Fruit fly (Drosophila melanogaster) whole organism, embryonic: Measurements from ENCODE around the gene CG32712.

Experiments used
- Bgb ChIP-seq: fragments of 200-800 bp; sonication (Bioruptor generic); IDR thresholded peaks from 2 replicates; pipeline ENCODE4 v1.3.6; 2022; ENCODE audit warnings: missing biosample characterization, missing genetic modification characterization; ENCODE audit not compliant: partially characterized antibody
- Blimp-1 ChIP-seq: fragments of 200-800 bp; sonication (Bioruptor generic); optimal IDR thresholded peaks from 3 replicates; lab custom pipeline; 2018; ENCODE audit warnings: missing biosample characterization, missing genetic modification characterization, mild to moderate bottlenecking, moderate library complexity, missing genetic modification reagents
- BtbVII ChIP-seq: fragments of 200-800 bp; sonication (Bioruptor generic); optimal IDR thresholded peaks from 3 replicates; lab custom pipeline; 2017; ENCODE audit warnings: missing biosample characterization, mild to moderate bottlenecking, missing genetic modification characterization
- CG10274 ChIP-seq: fragments of 200-800 bp; sonication (Bioruptor generic); optimal IDR thresholded peaks from 3 replicates; lab custom pipeline; 2017; ENCODE audit warnings: missing biosample characterization, mild to moderate bottlenecking, missing genetic modification characterization
- CG10959 ChIP-seq: fragments of 200-800 bp; sonication (Bioruptor generic); IDR thresholded peaks from 2 replicates; pipeline ENCODE4 v1.3.6; 2022; ENCODE audit warnings: missing biosample characterization, missing genetic modification characterization
- CG11398 ChIP-seq: fragments of 200-800 bp; sonication (Bioruptor generic); optimal IDR thresholded peaks from 2 replicates; lab custom pipeline; 2016; ENCODE audit warnings: missing biosample characterization, missing genetic modification characterization
- CG13287 ChIP-seq: fragments of 200-800 bp; sonication (Bioruptor generic); IDR thresholded peaks from 2 replicates; pipeline ENCODE4 v1.3.6; 2022; ENCODE audit warnings: missing biosample characterization, missing genetic modification characterization; ENCODE audit not compliant: partially characterized antibody
- CG13624 ChIP-seq: fragments of 200-800 bp; sonication (Bioruptor generic); optimal IDR thresholded peaks from 2 replicates; lab custom pipeline; 2016; ENCODE audit warnings: missing biosample characterization, missing genetic modification characterization
- CG14965 ChIP-seq: fragments of 200-800 bp; sonication (Bioruptor generic); optimal IDR thresholded peaks from 2 replicates; lab custom pipeline; 2016; ENCODE audit warnings: missing biosample characterization, missing genetic modification characterization, borderline replicate concordance
- CG15073 ChIP-seq: fragments of 200-800 bp; sonication (Bioruptor generic); optimal IDR thresholded peaks from 2 replicates; lab custom pipeline; 2016; ENCODE audit warnings: missing biosample characterization, missing genetic modification characterization
- CG15601 ChIP-seq: fragments of 200-800 bp; sonication (Bioruptor generic); optimal IDR thresholded peaks from 3 replicates; lab custom pipeline; 2019; ENCODE audit warnings: missing biosample characterization, mild to moderate bottlenecking, missing genetic modification characterization, moderate library complexity
- CG1602 ChIP-seq: fragments of 200-800 bp; sonication (Bioruptor generic); optimal IDR thresholded peaks from 3 replicates; lab custom pipeline; 2016; ENCODE audit warnings: missing biosample characterization, missing genetic modification characterization
- CG17912 ChIP-seq: fragments of 200-800 bp; sonication (Bioruptor generic); optimal IDR thresholded peaks from 2 replicates; lab custom pipeline; 2018; ENCODE audit warnings: missing biosample characterization, mild to moderate bottlenecking, missing genetic modification characterization
- CG33213 ChIP-seq: fragments of 200-800 bp; sonication (Bioruptor generic); optimal IDR thresholded peaks from 3 replicates; lab custom pipeline; 2016; ENCODE audit warnings: missing biosample characterization, missing genetic modification characterization
- CG4617 ChIP-seq: fragments of 200-800 bp; sonication (Bioruptor generic); optimal IDR thresholded peaks from 3 replicates; lab custom pipeline; 2016; ENCODE audit warnings: missing biosample characterization, missing genetic modification characterization, borderline replicate concordance
- CG4707 ChIP-seq: fragments of 200-800 bp; sonication (Bioruptor generic); optimal IDR thresholded peaks from 2 replicates; lab custom pipeline; 2018; ENCODE audit warnings: missing biosample characterization, mild to moderate bottlenecking, missing genetic modification characterization, moderate library complexity
- CG6254 ChIP-seq: fragments of 200-800 bp; sonication (Bioruptor generic); optimal IDR thresholded peaks from 3 replicates; lab custom pipeline; 2017; ENCODE audit warnings: mild to moderate bottlenecking, missing biosample characterization, missing genetic modification reagents, missing genetic modification characterization
- CG8089 ChIP-seq: fragments of 200-800 bp; sonication (Bioruptor generic); optimal IDR thresholded peaks from 3 replicates; lab custom pipeline; 2016; ENCODE audit warnings: missing biosample characterization, missing genetic modification characterization
- Ets65A ChIP-seq: fragments of 200-800 bp; sonication (Bioruptor generic); peaks from one replicate; lab custom pipeline; 2016; ENCODE audit warnings: missing biosample characterization, missing genetic modification characterization
- Ets97D ChIP-seq: fragments of 200-800 bp; sonication (Bioruptor generic); optimal IDR thresholded peaks from 3 replicates; lab custom pipeline; 2016; ENCODE audit warnings: missing biosample characterization, missing genetic modification characterization
- HLH3B ChIP-seq: fragments of 200-800 bp; sonication (Bioruptor generic); IDR thresholded peaks from 2 replicates; pipeline ENCODE4 v1.3.6; 2022; ENCODE audit warnings: missing biosample characterization, missing genetic modification characterization
- HmgD ChIP-seq: fragments of 200-800 bp; sonication (Bioruptor generic); optimal IDR thresholded peaks from 3 replicates; lab custom pipeline; 2016; ENCODE audit warnings: missing biosample characterization, missing genetic modification characterization
- Lpt ChIP-seq: fragments of >200 bp; optimal IDR thresholded peaks from 2 replicates; lab custom pipeline; 2018; ENCODE audit warnings: missing biosample characterization, missing genetic modification characterization
- Nf-YA ChIP-seq: fragments of 200-800 bp; sonication (Bioruptor generic); IDR thresholded peaks from 2 replicates; pipeline ENCODE4 v1.3.6; 2022; ENCODE audit warnings: missing biosample characterization, missing genetic modification characterization
- Side ChIP-seq: fragments of 200-800 bp; sonication (Bioruptor generic); optimal IDR thresholded peaks from 2 replicates; lab custom pipeline; 2016; ENCODE audit warnings: missing biosample characterization, missing genetic modification characterization
- Taf1 ChIP-seq: fragments of 200-800 bp; sonication (Bioruptor generic); IDR thresholded peaks from 2 replicates; pipeline ENCODE4 v1.3.6; 2022; ENCODE audit warnings: missing biosample characterization, missing genetic modification characterization
- Trl ChIP-seq, 3 experiments: fragments of >200 bp in 2 of 3; fragments of 200-800 bp in 1 of 3; sonication (Bioruptor generic) in 1 of 3; optimal IDR thresholded peaks; 2 replicates in 1 of 3; 3 replicates in 2 of 3; lab custom pipeline; 2016 to 2017; ENCODE audit warnings: missing biosample characterization in 1 of 3, missing genetic modification characterization in 1 of 3
- amos ChIP-seq: fragments of 200-800 bp; sonication (Bioruptor generic); IDR thresholded peaks from 2 replicates; pipeline ENCODE4 v1.3.6; 2022; ENCODE audit warnings: missing biosample characterization, missing genetic modification characterization; ENCODE audit not compliant: partially characterized antibody
- danr ChIP-seq: fragments of 200-800 bp; sonication (Bioruptor generic); IDR thresholded peaks from 2 replicates; pipeline ENCODE4 v1.3.6; 2022; ENCODE audit warnings: missing biosample characterization, missing genetic modification characterization
- dmrt99B ChIP-seq: fragments of 200-800 bp; sonication (Bioruptor generic); optimal IDR thresholded peaks from 2 replicates; lab custom pipeline; 2018; ENCODE audit warnings: missing biosample characterization, mild to moderate bottlenecking, missing genetic modification characterization, moderate library complexity
- esg ChIP-seq: fragments of 200-800 bp; sonication (Bioruptor generic); conservative IDR thresholded peaks from 2 replicates; pipeline ENCODE4 v1.3.6; 2022; ENCODE audit warnings: missing biosample characterization, missing genetic modification characterization
- jigr1 ChIP-seq: fragments of 200-800 bp; sonication (Bioruptor generic); IDR thresholded peaks from 3 replicates; pipeline ENCODE4 v1.3.6; 2022; ENCODE audit warnings: missing biosample characterization, missing genetic modification characterization
- jumu ChIP-seq: fragments of 200-800 bp; sonication (Bioruptor generic); optimal IDR thresholded peaks from 3 replicates; lab custom pipeline; 2016; ENCODE audit warnings: missing biosample characterization, missing genetic modification characterization
- lbe ChIP-seq: fragments of 200-800 bp; sonication (Bioruptor generic); optimal IDR thresholded peaks from 2 replicates; lab custom pipeline; 2016; ENCODE audit warnings: missing biosample characterization, mild to moderate bottlenecking, missing genetic modification characterization
- lmd ChIP-seq: fragments of 200-800 bp; sonication (Bioruptor generic); IDR thresholded peaks from 2 replicates; pipeline ENCODE4 v1.3.6; 2022; ENCODE audit warnings: missing biosample characterization, missing genetic modification characterization
- lov ChIP-seq, 2 experiments: fragments of 200-800 bp in 1 of 2; fragments of >200 bp in 1 of 2; sonication (Bioruptor generic) in 1 of 2; IDR thresholded peaks in 1 of 2; optimal IDR thresholded peaks in 1 of 2; 2 replicates in 1 of 2; 3 replicates in 1 of 2; pipeline versions ENCODE4 v1.3.6 to Lab custom; 2017 to 2022; ENCODE audit warnings: missing biosample characterization in 1 of 2, missing genetic modification characterization in 1 of 2
- oc ChIP-seq: fragments of 200-800 bp; sonication (Bioruptor generic); optimal IDR thresholded peaks from 2 replicates; lab custom pipeline; 2018; ENCODE audit warnings: missing biosample characterization, mild to moderate bottlenecking, missing genetic modification characterization, moderate library complexity
- onecut ChIP-seq: fragments of 200-800 bp; sonication (Bioruptor generic); IDR thresholded peaks from 2 replicates; pipeline ENCODE4 v1.3.6; 2022; ENCODE audit warnings: missing biosample characterization, missing genetic modification characterization
- otp ChIP-seq: fragments of 200-800 bp; sonication (Bioruptor generic); IDR thresholded peaks from 3 replicates; pipeline ENCODE4, ENCODE4 v1.3.6; 2022; ENCODE audit warnings: missing biosample characterization, missing genetic modification characterization
- pho ChIP-seq: fragments of 200-800 bp; sonication (Bioruptor generic); optimal IDR thresholded peaks from 2 replicates; lab custom pipeline; 2016; ENCODE audit warnings: missing biosample characterization, missing genetic modification characterization
- pros ChIP-seq: fragments of 200-800 bp; sonication (Bioruptor generic); optimal IDR thresholded peaks from 3 replicates; lab custom pipeline; 2019; ENCODE audit warnings: missing biosample characterization, mild to moderate bottlenecking, missing genetic modification characterization, moderate library complexity
- pzg ChIP-seq: fragments of 200-800 bp; sonication (Bioruptor generic); optimal IDR thresholded peaks from 3 replicates; lab custom pipeline; 2018; ENCODE audit warnings: missing biosample characterization, mild to moderate bottlenecking, missing genetic modification characterization, moderate library complexity
- sc ChIP-seq, 3 experiments: fragments of >200 bp in 2 of 3; fragments of 200-800 bp in 1 of 3; sonication (Bioruptor generic) in 1 of 3; optimal IDR thresholded peaks; 2 replicates in 2 of 3; 3 replicates in 1 of 3; lab custom pipeline; 2017; ENCODE audit warnings: mild to moderate bottlenecking in 1 of 3, missing biosample characterization in 1 of 3, missing genetic modification characterization in 1 of 3, missing genetic modification reagents in 1 of 3
- stc ChIP-seq: fragments of 200-800 bp; sonication (Bioruptor generic); IDR thresholded peaks from 2 replicates; pipeline ENCODE4 v1.3.6; 2022; ENCODE audit warnings: missing biosample characterization, missing genetic modification characterization
- tgo ChIP-seq: fragments of 200-800 bp; sonication (Bioruptor generic); IDR thresholded peaks from 3 replicates; pipeline ENCODE4 v1.3.6; 2022; ENCODE audit warnings: missing biosample characterization, missing genetic modification characterization
- tup ChIP-seq: fragments of 200-800 bp; sonication (Bioruptor generic); optimal IDR thresholded peaks from 2 replicates; lab custom pipeline; 2016; ENCODE audit warnings: missing biosample characterization, mild to moderate bottlenecking, missing genetic modification characterization, moderate library complexity
- z ChIP-seq: fragments of 200-800 bp; sonication (Bioruptor generic); IDR thresholded peaks from 3 replicates; pipeline ENCODE4 v1.3.6; 2022; ENCODE audit warnings: missing biosample characterization, missing genetic modification characterization

Gene CG32712

DNA sequence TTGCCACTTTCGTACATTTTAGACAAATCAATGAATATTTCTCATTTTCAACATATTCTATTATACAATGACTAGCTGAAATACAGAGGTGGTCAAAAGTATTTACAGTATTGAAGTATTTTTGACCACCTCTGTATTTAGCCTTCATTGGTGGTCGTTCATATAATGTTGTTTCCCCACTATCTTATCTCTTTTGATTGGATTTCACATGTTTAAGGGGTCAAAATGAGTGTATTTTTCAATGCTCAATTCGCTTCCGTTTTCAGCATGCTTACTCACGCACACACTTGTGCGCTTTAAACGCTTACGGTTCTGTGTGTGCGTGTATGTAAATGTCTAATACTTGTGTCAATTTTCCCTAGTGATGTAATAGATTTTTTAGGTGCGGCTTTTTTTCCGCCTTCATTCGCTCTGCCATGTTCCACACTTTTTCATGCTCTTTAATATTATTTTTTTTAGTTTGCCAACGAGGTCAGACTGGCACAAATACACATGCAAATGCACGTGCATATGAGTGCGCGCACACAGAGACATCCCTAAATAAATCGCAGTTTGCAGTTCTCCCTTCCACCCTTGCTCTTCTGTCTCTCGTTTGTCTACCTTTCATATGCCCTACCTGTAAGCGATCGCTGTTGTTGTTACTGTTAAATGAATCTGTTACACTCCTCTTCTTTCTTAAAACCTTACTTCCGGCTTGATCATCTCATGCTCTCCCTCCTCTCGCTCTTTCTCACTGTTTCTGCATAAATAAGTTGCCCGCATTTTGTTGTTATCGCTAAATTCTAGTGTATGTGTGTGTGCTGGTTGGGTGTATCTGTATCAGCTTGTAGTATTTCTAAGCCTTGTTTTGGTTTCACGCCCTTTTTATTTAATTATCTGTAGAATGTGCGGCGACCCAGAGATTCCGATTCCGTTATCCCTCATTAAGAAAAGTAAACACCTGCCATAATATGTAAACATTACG is 21.1 kb downstream of the CG32712 start (continued):
- TF ChIP-seq CG13624 (GFP tag; lab: Kevin White, UChicago) (no peak), tup (GFP tag; lab: Kevin White, UChicago) (no peak), CG8089 (GFP tag; lab: Kevin White, UChicago) (no peak), Trl (optimal IDR thresholded peaks at IDR 0.05; lab: Kevin White, UChicago) (peak; percentile 27 to 54), Trl (GFP tag; optimal IDR thresholded peaks at IDR 0.05; lab: Kevin White, UChicago) (no peak), CG11398 (no peak), sc (optimal IDR thresholded peaks at IDR 0.05; lab: Kevin White, UChicago) (no peak), sc (GFP tag; optimal IDR thresholded peaks at IDR 0.05; lab: Kevin White, UChicago) (no peak), CG4617 (GFP tag; lab: Kevin White, UChicago) (no peak), Ets65A (GFP tag; lab: Kevin White, UChicago) (no peak), onecut (GFP tag; lab: Robert Waterston, UW) (no peak), HmgD (GFP tag; lab: Kevin White, UChicago) (no peak), dmrt99B (tag; lab: Kevin White, UChicago) (no peak), amos (no peak), tgo (no peak), Bgb (GFP tag; lab: Robert Waterston, UW) (no peak), lov (optimal IDR thresholded peaks at IDR 0.05; lab: Kevin White, UChicago) (no peak), lov (GFP tag; IDR thresholded peaks at IDR 0.05; lab: Robert Waterston, UW) (no peak), HLH3B (GFP tag; lab: Robert Waterston, UW) (no peak), pho (no peak)
- TF ChIP-seq, all 482 proteins: peak for 45

DNA sequence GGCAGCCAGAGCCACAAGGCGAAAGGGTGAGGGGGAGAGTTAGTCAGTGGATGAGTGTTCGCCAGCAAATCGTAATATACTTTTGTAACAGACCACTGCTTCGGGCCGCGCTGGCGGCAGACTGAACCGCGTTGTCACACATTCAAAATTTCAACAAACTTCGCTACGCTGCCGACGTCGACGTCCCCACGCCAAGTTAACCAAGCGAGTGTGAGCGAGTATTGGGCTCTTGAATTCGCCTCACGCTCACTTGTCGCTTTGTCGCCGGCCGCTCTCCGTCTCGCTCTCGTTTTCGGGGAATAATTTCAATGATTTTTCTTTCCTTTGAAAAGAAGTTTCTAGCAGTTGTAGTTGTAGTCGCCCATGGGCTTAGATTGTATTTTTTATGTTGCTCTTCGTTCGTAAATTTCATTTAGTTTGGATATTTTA is 22.1 kb downstream of the CG32712 start, which contains the start of gene lawc:
lawc (minus strand) TSS at position 127 of the 429 bp plus-strand sequence.
- TF ChIP-seq CG33213 (GFP tag; lab: Kevin White, UChicago): no peak
- TF ChIP-seq BtbVII: peak; percentile 66
- no peak for TF ChIP-seq Lpt (GFP tag; lab: Kevin White, UChicago)
- TF ChIP-seq Blimp-1 (GFP tag; lab: Kevin White, UChicago): no peak
- no peak for TF ChIP-seq CG17912
- TF ChIP-seq CG10959 (GFP tag; lab: Robert Waterston, UW): no peak
- TF ChIP-seq lbe (GFP tag; lab: Kevin White, UChicago): peak; percentile 63
- TF ChIP-seq lmd (GFP tag; lab: Robert Waterston, UW): no peak
- peak; percentile 35; the same call in 1 of the 2 replicates for TF ChIP-seq stc
- TF ChIP-seq CG11398: no peak
- peak; percentile 12 for TF ChIP-seq pzg (GFP tag; lab: Kevin White, UChicago)
- TF ChIP-seq jumu (GFP tag; lab: Kevin White, UChicago): no peak
- peak; percentile 17; the same call in 1 of the 3 replicates for TF ChIP-seq otp (GFP tag; lab: Robert Waterston, UW)
- TF ChIP-seq CG10274: peak; percentile 3
- TF ChIP-seq CG14965: no peak
- TF ChIP-seq CG6254 (GFP tag; lab: Kevin White, UChicago): no peak
- no peak for TF ChIP-seq CG15601 (tag; lab: Kevin White, UChicago)
- peak; percentile 44 for TF ChIP-seq Side
- TF ChIP-seq Nf-YA (GFP tag; lab: Robert Waterston, UW): peak; percentile 11; the same call in 1 of the 2 replicates
- no peak for TF ChIP-seq jigr1 (GFP tag; lab: Robert Waterston, UW)
- TF ChIP-seq pros (GFP tag; lab: Kevin White, UChicago): peak; percentile 44
- peak; percentile 29; the same call in 1 of the 2 replicates for TF ChIP-seq Taf1
- TF ChIP-seq CG1602 (GFP tag; lab: Kevin White, UChicago): no peak
- no peak for TF ChIP-seq z (GFP tag; lab: Robert Waterston, UW)
- TF ChIP-seq danr (GFP tag; lab: Robert Waterston, UW): no peak
- no peak for TF ChIP-seq CG4707 (GFP tag; lab: Kevin White, UChicago)
- TF ChIP-seq esg (GFP tag; lab: Robert Waterston, UW): no peak
- TF ChIP-seq CG15073 (GFP tag; lab: Kevin White, UChicago): no peak
- TF ChIP-seq oc (tag; lab: Kevin White, UChicago): peak; percentile 23
- peak; percentile 24; the same call in 1 of the 2 replicates for TF ChIP-seq CG13287 (GFP tag; lab: Robert Waterston, UW)
- TF ChIP-seq Ets97D: no peak
